Worm (Caenorhabditis elegans): ENCODE results near the gene F53A9.8.

F53A9.8 gene

DNA sequence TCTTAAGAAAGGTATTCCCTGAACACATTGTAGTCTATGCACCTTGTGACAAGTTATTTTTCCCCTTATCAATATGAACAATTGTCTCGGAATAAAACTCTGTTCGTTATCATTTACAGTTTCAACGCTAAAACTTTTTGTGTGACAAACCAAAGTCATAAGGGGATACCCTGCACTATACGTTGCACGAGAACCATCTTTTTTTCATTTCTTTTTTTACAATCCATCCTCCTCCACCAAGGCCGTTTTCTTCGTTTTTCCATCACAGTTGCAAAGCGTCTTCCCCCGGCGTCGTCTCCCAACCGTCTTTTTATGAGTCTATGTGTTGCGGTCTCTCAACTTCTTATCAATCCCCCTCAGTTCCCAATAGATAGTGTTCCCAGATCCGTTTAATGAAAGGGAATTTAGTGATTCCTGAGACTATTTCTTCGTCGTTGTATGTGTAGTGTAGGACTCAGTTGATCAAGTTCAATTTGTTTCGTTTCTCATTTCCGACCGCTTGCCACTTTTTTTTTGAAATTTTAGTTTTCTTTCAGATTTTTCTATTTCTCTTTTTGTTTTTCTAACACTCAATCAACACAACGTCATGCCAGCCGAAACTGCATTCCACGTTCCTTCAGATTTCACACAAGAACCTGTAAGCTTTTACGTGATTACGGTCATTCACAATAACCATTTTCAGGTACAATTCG, 42.5 kb downstream of the F53A9.8 start:
- TF ChIP-seq elt-1 (tag; optimal IDR thresholded peaks at IDR 0.05; ENCODE audit: borderline replicate concordance, insufficient read depth) (no peak), mab-5 (tag; optimal IDR thresholded peaks at IDR 0.05) (no peak), nhr-237 (tag; optimal IDR thresholded peaks at IDR 0.05) (no peak), ceh-83 (GFP tag; optimal IDR thresholded peaks at IDR 0.05) (no peak), unc-39 (tag; optimal IDR thresholded peaks at IDR 0.05) (no peak), flh-1 (GFP tag; optimal IDR thresholded peaks at IDR 0.05) (no peak), lin-32 (GFP tag; optimal IDR thresholded peaks at IDR 0.05) (no peak), unc-62 (GFP tag; optimal IDR thresholded peaks at IDR 0.05) (no peak), nhr-28 (tag; optimal IDR thresholded peaks at IDR 0.05) (no peak)

DNA sequence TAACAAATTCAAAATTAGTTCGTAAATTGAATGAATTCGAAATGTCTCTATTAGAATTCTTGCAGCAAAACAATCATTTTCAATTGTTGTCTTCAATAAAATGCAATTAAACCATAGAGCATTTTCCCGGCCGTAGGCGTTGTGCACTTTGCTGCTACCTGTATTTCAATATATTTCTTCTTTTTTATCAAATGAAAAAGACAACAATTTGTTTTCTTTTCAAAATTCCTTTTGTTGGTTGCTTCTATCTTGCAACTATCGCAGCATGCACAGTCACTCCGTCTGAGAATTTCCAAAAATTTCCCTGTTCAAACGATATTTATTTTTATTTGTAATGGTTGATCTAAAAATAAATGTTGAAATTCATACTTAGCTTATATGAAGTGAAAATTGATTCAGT, 43.6 kb downstream of the F53A9.8 start:
- TF ChIP-seq unc-120 (tag; optimal IDR thresholded peaks at IDR 0.05; ENCODE audit: poor library complexity, severe bottlenecking): no peak
- no peak for TF ChIP-seq zip-8 (tag; optimal IDR thresholded peaks at IDR 0.05)
- TF ChIP-seq tbx-8 (GFP tag; optimal IDR thresholded peaks at IDR 0.05): no peak
- no peak for TF ChIP-seq ceh-83 (GFP tag; optimal IDR thresholded peaks at IDR 0.05)
- no peak for TF ChIP-seq sptf-1 (tag; optimal IDR thresholded peaks at IDR 0.05)
- no peak for TF ChIP-seq bed-3 (GFP tag; optimal IDR thresholded peaks at IDR 0.05)

DNA sequence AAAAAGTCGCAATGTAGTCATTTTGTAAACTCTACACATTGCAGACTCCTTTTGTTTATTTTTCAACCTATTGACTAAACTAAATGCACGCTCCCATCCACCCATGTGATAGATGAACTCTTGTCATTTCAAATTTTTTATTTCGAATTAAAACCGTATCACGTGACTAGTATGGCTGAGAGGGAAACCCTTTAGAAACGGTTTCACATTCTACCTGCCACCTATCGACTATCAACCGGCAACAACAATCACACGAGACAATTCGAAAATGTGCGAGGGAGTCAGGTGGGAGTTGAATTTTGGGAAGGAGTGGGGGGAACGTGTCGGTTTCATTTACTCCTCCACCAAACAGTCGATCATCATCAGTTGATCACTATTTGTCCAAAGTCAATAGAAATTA, 44.2 kb downstream of the F53A9.8 start:
- TF ChIP-seq nhr-76 (tag; optimal IDR thresholded peaks at IDR 0.05) (no peak), nhr-2 (tag; optimal IDR thresholded peaks at IDR 0.05) (no peak), ceh-39 (tag; optimal IDR thresholded peaks at IDR 0.05) (no peak)

DNA sequence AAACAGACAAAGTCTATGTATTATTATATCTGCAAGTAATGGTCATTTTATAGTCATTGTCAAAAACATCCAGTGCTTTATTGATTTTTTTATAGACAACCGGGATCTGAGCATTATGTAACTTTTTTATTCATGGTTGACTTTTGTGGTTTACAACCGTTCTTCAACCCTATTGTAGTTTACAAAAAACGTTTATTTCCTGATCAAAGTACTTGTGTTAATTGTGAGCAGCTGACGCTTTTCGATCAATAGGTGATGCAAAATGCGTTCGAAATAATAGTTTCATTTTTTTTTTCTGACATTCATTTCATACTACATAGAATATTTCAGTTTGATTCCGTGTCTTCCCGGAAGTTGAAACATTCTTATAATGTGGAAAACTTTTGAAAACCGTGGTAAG, 45.9 kb downstream of the F53A9.8 start, which contains the start of the genes K09E2.2 and K09E2.3:
TSS of gene K09E2.2 (plus strand) at position 301 of the 400 bp plus-strand sequence.
TSS of gene K09E2.3 (plus strand) at position 325 of the 400 bp plus-strand sequence.
- no peak for TF ChIP-seq ces-1 (GFP tag; optimal IDR thresholded peaks at IDR 0.05)
- no peak for TF ChIP-seq sptf-1 (tag; optimal IDR thresholded peaks at IDR 0.05)
- TF ChIP-seq unc-39 (tag; optimal IDR thresholded peaks at IDR 0.05): no peak
- no peak for TF ChIP-seq ceh-43 (GFP tag; optimal IDR thresholded peaks at IDR 0.05)
- no peak for TF ChIP-seq pha-4 (tag; optimal IDR thresholded peaks at IDR 0.05)
- no peak for TF ChIP-seq sem-2 (GFP tag; optimal IDR thresholded peaks at IDR 0.05)
- TF ChIP-seq ham-2 (GFP tag; optimal IDR thresholded peaks at IDR 0.05): no peak
- no peak for TF ChIP-seq nhr-12 (tag; optimal IDR thresholded peaks at IDR 0.05)
- TF ChIP-seq lsy-2 (tag; optimal IDR thresholded peaks at IDR 0.05): no peak
- no peak for TF ChIP-seq unc-62 (GFP tag; optimal IDR thresholded peaks at IDR 0.05)
- TF ChIP-seq unc-120 (tag; optimal IDR thresholded peaks at IDR 0.05; ENCODE audit: poor library complexity, severe bottlenecking): no peak
- TF ChIP-seq tbx-8 (GFP tag; optimal IDR thresholded peaks at IDR 0.05): no peak
- no peak for TF ChIP-seq elt-3 (tag; optimal IDR thresholded peaks at IDR 0.05)
- TF ChIP-seq snpc-4 (tag; optimal IDR thresholded peaks at IDR 0.05): no peak
- no peak for TF ChIP-seq mep-1 (tag; optimal IDR thresholded peaks at IDR 0.05)
- no peak for TF ChIP-seq ceh-83 (GFP tag; optimal IDR thresholded peaks at IDR 0.05)
- TF ChIP-seq cnd-1 (tag; optimal IDR thresholded peaks at IDR 0.05): no peak
- no peak for TF ChIP-seq mls-2 (tag; optimal IDR thresholded peaks at IDR 0.05)
- no peak for TF ChIP-seq lin-32 (GFP tag; optimal IDR thresholded peaks at IDR 0.05)
- TF ChIP-seq ztf-11 (tag; optimal IDR thresholded peaks at IDR 0.05): no peak

Measured in whole organism, mixed stage, embryonic.